Worm (Caenorhabditis elegans): ENCODE data around the gene clec-25.

- no peak for TF ChIP-seq D1046.2 (GFP tag; IDR thresholded peaks at IDR 0.05)
- TF ChIP-seq nhr-77 (tag; optimal IDR thresholded peaks at IDR 0.05) = no peak
- TF ChIP-seq fos-1 (tag; optimal IDR thresholded peaks at IDR 0.05) = no peak
- TF ChIP-seq dpl-1 (GFP tag; optimal IDR thresholded peaks at IDR 0.05) = no peak
- TF ChIP-seq aly-2 (tag; optimal IDR thresholded peaks at IDR 0.05) = no peak
- no peak for TF ChIP-seq nhr-237 (tag; optimal IDR thresholded peaks at IDR 0.05)
Measured at ce11 chrV:16821270-16821737, 21.7 kb upstream of the clec-25 start, which contains the start of gene T20B3.14.
